Fruit fly (Drosophila melanogaster) whole organism, embryonic: Measurements from ENCODE around the gene Syx1A.

Experiments
- Aef1 ChIP-seq: fragments of 200-800 bp; sonication (Bioruptor generic); IDR thresholded peaks from 3 replicates; pipeline ENCODE4 v1.3.6; 2022; ENCODE audit warnings: missing biosample characterization, missing genetic modification characterization
- Bdp1 ChIP-seq: fragments of 200-800 bp; sonication (Bioruptor generic); optimal IDR thresholded peaks from 3 replicates; lab custom pipeline; 2016; ENCODE audit warnings: missing biosample characterization, missing genetic modification characterization
- CG11696 ChIP-seq: fragments of 200-800 bp; sonication (Bioruptor generic); IDR thresholded peaks from 2 replicates; pipeline ENCODE4 v1.3.6; 2022; ENCODE audit warnings: missing biosample characterization, missing genetic modification characterization
- CG12104 ChIP-seq: fragments of 200-800 bp; sonication (Bioruptor generic); optimal IDR thresholded peaks from 3 replicates; lab custom pipeline; 2016; ENCODE audit warnings: missing biosample characterization, missing genetic modification characterization
- CG13775 ChIP-seq: fragments of 200-800 bp; sonication (Bioruptor generic); optimal IDR thresholded peaks from 3 replicates; lab custom pipeline; 2017; ENCODE audit warnings: missing biosample characterization, mild to moderate bottlenecking, missing genetic modification characterization
- CG14965 ChIP-seq: fragments of 200-800 bp; sonication (Bioruptor generic); optimal IDR thresholded peaks from 2 replicates; lab custom pipeline; 2016; ENCODE audit warnings: missing biosample characterization, missing genetic modification characterization, borderline replicate concordance
- CG15011 ChIP-seq: fragments of 200-800 bp; sonication (Bioruptor generic); optimal IDR thresholded peaks from 3 replicates; lab custom pipeline; 2018; ENCODE audit warnings: missing biosample characterization, mild to moderate bottlenecking, missing genetic modification characterization
- CG1603 ChIP-seq: fragments of 200-800 bp; sonication (Bioruptor generic); optimal IDR thresholded peaks from 2 replicates; lab custom pipeline; 2019; ENCODE audit warnings: missing biosample characterization, mild to moderate bottlenecking, missing genetic modification characterization, moderate library complexity
- CG1647 ChIP-seq: fragments of 200-800 bp; sonication (Bioruptor generic); optimal IDR thresholded peaks from 3 replicates; lab custom pipeline; 2016; ENCODE audit warnings: missing biosample characterization, missing genetic modification characterization
- CG16863 ChIP-seq: fragments of 200-800 bp; sonication (Bioruptor generic); optimal IDR thresholded peaks from 3 replicates; lab custom pipeline; 2016; ENCODE audit warnings: missing biosample characterization, missing genetic modification characterization
- CG17829 ChIP-seq: fragments of 200-800 bp; optimal IDR thresholded peaks from 2 replicates; lab custom pipeline; 2019; ENCODE audit warnings: missing biosample characterization, mild to moderate bottlenecking, missing genetic modification characterization, moderate library complexity
- CG1832 ChIP-seq: fragments of 200-800 bp; sonication (Bioruptor generic); optimal IDR thresholded peaks from 2 replicates; lab custom pipeline; 2017; ENCODE audit warnings: missing biosample characterization, mild to moderate bottlenecking, missing genetic modification characterization, inconsistent platforms
- CG31365 ChIP-seq: fragments of 200-800 bp; sonication (Bioruptor generic); optimal IDR thresholded peaks from 2 replicates; lab custom pipeline; 2018; ENCODE audit warnings: missing biosample characterization, mild to moderate bottlenecking, missing genetic modification characterization
- CG31441 ChIP-seq: fragments of 200-800 bp; sonication (Bioruptor generic); IDR thresholded peaks from 2 replicates; pipeline ENCODE4 v1.3.6; 2022; ENCODE audit warnings: missing biosample characterization, missing genetic modification characterization
- CG43689 ChIP-seq: fragments of 200-800 bp; sonication (Bioruptor generic); IDR thresholded peaks from 2 replicates; pipeline ENCODE4 v1.3.6; 2022; ENCODE audit warnings: missing biosample characterization, missing genetic modification characterization
- CG4730 ChIP-seq: fragments of 200-800 bp; sonication (Bioruptor generic); IDR thresholded peaks from 2 replicates; pipeline ENCODE4 v1.3.6; 2022; ENCODE audit warnings: missing biosample characterization, missing genetic modification characterization
- CG5180 ChIP-seq: fragments of 200-800 bp; sonication (Bioruptor generic); optimal IDR thresholded peaks from 3 replicates; lab custom pipeline; 2017; ENCODE audit warnings: missing biosample characterization, missing genetic modification characterization, mild to moderate bottlenecking, moderate library complexity, missing genetic modification reagents
- CG7839 ChIP-seq: fragments of 200-800 bp; sonication (Bioruptor generic); optimal IDR thresholded peaks from 3 replicates; lab custom pipeline; 2018; ENCODE audit warnings: missing biosample characterization, mild to moderate bottlenecking, missing genetic modification characterization, moderate library complexity
- CG8924 ChIP-seq: fragments of 200-800 bp; optimal IDR thresholded peaks from 3 replicates; lab custom pipeline; 2019; ENCODE audit warnings: missing biosample characterization, mild to moderate bottlenecking, missing genetic modification characterization, moderate library complexity
- CG9797 ChIP-seq: fragments of 200-800 bp; sonication (Bioruptor generic); optimal IDR thresholded peaks from 3 replicates; lab custom pipeline; 2018; ENCODE audit warnings: missing biosample characterization, mild to moderate bottlenecking, missing genetic modification characterization
- Dref ChIP-seq: fragments of 200-800 bp; sonication (Bioruptor generic); IDR thresholded peaks from 2 replicates; pipeline ENCODE4 v1.3.6; 2022; ENCODE audit warnings: missing biosample characterization, missing genetic modification characterization
- Fer2 ChIP-seq: fragments of 200-800 bp; sonication (Bioruptor generic); optimal IDR thresholded peaks from 2 replicates; lab custom pipeline; 2018; ENCODE audit warnings: missing biosample characterization, mild to moderate bottlenecking, missing genetic modification characterization, moderate library complexity
- GATAe ChIP-seq: fragments of 200-800 bp; sonication (Bioruptor generic); conservative IDR thresholded peaks from 2 replicates; pipeline ENCODE4 v1.3.6; 2022; ENCODE audit warnings: missing biosample characterization, missing genetic modification characterization
- HLH3B ChIP-seq: fragments of 200-800 bp; sonication (Bioruptor generic); IDR thresholded peaks from 2 replicates; pipeline ENCODE4 v1.3.6; 2022; ENCODE audit warnings: missing biosample characterization, missing genetic modification characterization
- HLH54F ChIP-seq: fragments of 200-800 bp; sonication (Bioruptor generic); optimal IDR thresholded peaks from 3 replicates; lab custom pipeline; 2016; ENCODE audit warnings: missing biosample characterization, missing genetic modification characterization
- Hand ChIP-seq: fragments of 200-800 bp; sonication (Bioruptor generic); optimal IDR thresholded peaks from 2 replicates; lab custom pipeline; 2017; ENCODE audit warnings: mild to moderate bottlenecking, missing biosample characterization, missing genetic modification reagents, missing genetic modification characterization
- Jarid2 ChIP-seq: fragments of 200-800 bp; sonication (Bioruptor generic); optimal IDR thresholded peaks from 3 replicates; lab custom pipeline; 2017; ENCODE audit warnings: mild to moderate bottlenecking, missing biosample characterization, missing genetic modification reagents, missing genetic modification characterization
- Oaz ChIP-seq: fragments of 200-800 bp; sonication (Bioruptor generic); IDR thresholded peaks from 2 replicates; pipeline ENCODE4 v1.3.6; 2022; ENCODE audit warnings: missing biosample characterization, missing genetic modification characterization
- Rfx ChIP-seq: fragments of 200-800 bp; sonication (Bioruptor generic); IDR thresholded peaks from 2 replicates; pipeline ENCODE4 v1.3.6; 2022; ENCODE audit warnings: missing biosample characterization, missing genetic modification characterization
- Scr ChIP-seq: fragments of 200-800 bp; sonication (Bioruptor generic); IDR thresholded peaks from 2 replicates; pipeline ENCODE4 v1.3.6; 2022; ENCODE audit warnings: missing biosample characterization, missing genetic modification characterization; ENCODE audit not compliant: partially characterized antibody
- YL-1 ChIP-seq: fragments of 200-800 bp; sonication (Bioruptor generic); optimal IDR thresholded peaks from 3 replicates; lab custom pipeline; 2017; ENCODE audit warnings: missing biosample characterization, mild to moderate bottlenecking, missing genetic modification characterization
- abd-A ChIP-seq: fragments of 200-800 bp; sonication (Bioruptor generic); optimal IDR thresholded peaks from 3 replicates; lab custom pipeline; 2019; ENCODE audit warnings: missing biosample characterization, mild to moderate bottlenecking, missing genetic modification characterization, moderate library complexity
- ase ChIP-seq: fragments of 200-800 bp; sonication (Bioruptor generic); IDR thresholded peaks from 3 replicates; pipeline ENCODE4 v1.3.6; 2022; ENCODE audit warnings: missing biosample characterization, missing genetic modification characterization
- az2 ChIP-seq: fragments of 200-800 bp; sonication (Bioruptor generic); optimal IDR thresholded peaks from 3 replicates; lab custom pipeline; 2016; ENCODE audit warnings: missing biosample characterization, missing genetic modification characterization
- dm ChIP-seq: fragments of 200-800 bp; sonication (Bioruptor generic); optimal IDR thresholded peaks from 3 replicates; lab custom pipeline; 2016; ENCODE audit warnings: missing biosample characterization, missing genetic modification characterization
- fd96Cb ChIP-seq: fragments of 200-800 bp; sonication (Bioruptor generic); optimal IDR thresholded peaks from 2 replicates; lab custom pipeline; 2018; ENCODE audit warnings: missing biosample characterization, mild to moderate bottlenecking, missing genetic modification characterization, moderate library complexity
- gce ChIP-seq: fragments of 200-800 bp; sonication (Bioruptor generic); IDR thresholded peaks from 3 replicates; pipeline ENCODE4 v1.3.6; 2022; ENCODE audit warnings: missing biosample characterization, missing genetic modification characterization
- gsb ChIP-seq: fragments of 200-800 bp; sonication (Bioruptor generic); IDR thresholded peaks from 2 replicates; pipeline ENCODE4 v1.3.6; 2022; ENCODE audit warnings: missing biosample characterization, missing genetic modification characterization
- jing ChIP-seq: fragments of 200-800 bp; sonication (Bioruptor generic); optimal IDR thresholded peaks from 2 replicates; lab custom pipeline; 2018; ENCODE audit warnings: missing biosample characterization, mild to moderate bottlenecking, missing genetic modification characterization
- lab ChIP-seq: fragments of 200-800 bp; sonication (Bioruptor generic); optimal IDR thresholded peaks from 3 replicates; lab custom pipeline; 2017; ENCODE audit warnings: missing biosample characterization, missing genetic modification characterization, mild to moderate bottlenecking, moderate library complexity, missing genetic modification reagents
- luna ChIP-seq: fragments of 200-800 bp; sonication (Bioruptor generic); optimal IDR thresholded peaks from 2 replicates; lab custom pipeline; 2016; ENCODE audit warnings: missing biosample characterization, missing genetic modification characterization
- mam ChIP-seq: fragments of 200-800 bp; sonication (Bioruptor generic); optimal IDR thresholded peaks from 3 replicates; lab custom pipeline; 2016; ENCODE audit warnings: missing biosample characterization, missing genetic modification characterization
- nom ChIP-seq: fragments of 200-800 bp; sonication (Bioruptor generic); optimal IDR thresholded peaks from 2 replicates; lab custom pipeline; 2017; ENCODE audit warnings: missing biosample characterization, missing genetic modification characterization, mild to moderate bottlenecking, moderate library complexity, missing genetic modification reagents
- oc ChIP-seq: fragments of 200-800 bp; sonication (Bioruptor generic); optimal IDR thresholded peaks from 2 replicates; lab custom pipeline; 2018; ENCODE audit warnings: missing biosample characterization, mild to moderate bottlenecking, missing genetic modification characterization, moderate library complexity
- repo ChIP-seq: fragments of 200-800 bp; sonication (Bioruptor generic); optimal IDR thresholded peaks from 2 replicates; lab custom pipeline; 2016; ENCODE audit warnings: missing biosample characterization, missing genetic modification characterization
- tgo ChIP-seq: fragments of 200-800 bp; sonication (Bioruptor generic); IDR thresholded peaks from 3 replicates; pipeline ENCODE4 v1.3.6; 2022; ENCODE audit warnings: missing biosample characterization, missing genetic modification characterization
- tin ChIP-seq: fragments of 200-800 bp; sonication (Bioruptor generic); optimal IDR thresholded peaks from 3 replicates; lab custom pipeline; 2016; ENCODE audit warnings: missing biosample characterization, missing genetic modification characterization
- wek ChIP-seq: fragments of 200-800 bp; sonication (Bioruptor generic); optimal IDR thresholded peaks from 3 replicates; lab custom pipeline; 2018; ENCODE audit warnings: missing biosample characterization, mild to moderate bottlenecking, missing genetic modification characterization, moderate library complexity
- zen2 ChIP-seq: fragments of 200-800 bp; sonication (Bioruptor generic); IDR thresholded peaks from 3 replicates; pipeline ENCODE4 v1.3.6; 2022; ENCODE audit warnings: missing biosample characterization, missing genetic modification characterization; ENCODE audit not compliant: partially characterized antibody

The Syx1A gene

dm6 chr3R:24112320-24113069, 6.9 kb upstream of the Syx1A start, which contains the start of gene CG13605 (continued):
- TF ChIP-seq CG1832 (GFP tag; lab: Kevin White, UChicago), result no peak
- peak; percentile 73 for TF ChIP-seq CG17829 (tag; lab: Kevin White, UChicago)
- TF ChIP-seq luna (GFP tag; lab: Kevin White, UChicago), result no peak
- TF ChIP-seq CG15011 (GFP tag; lab: Kevin White, UChicago), result peak; percentile 60
- TF ChIP-seq Hand (GFP tag; lab: Kevin White, UChicago), result peak; percentile 69
- peak; percentile 76 for TF ChIP-seq HLH3B (GFP tag; lab: Robert Waterston, UW)
- peak; percentile 26 for TF ChIP-seq Fer2
- TF ChIP-seq CG5180 (GFP tag; lab: Kevin White, UChicago), result peak; percentile 31
- TF ChIP-seq CG31441 (GFP tag; lab: Robert Waterston, UW), result peak; percentile 85
- peak; percentile 82 for TF ChIP-seq CG7839 (tag; lab: Kevin White, UChicago)
- no peak for TF ChIP-seq zen2 (GFP tag; lab: Robert Waterston, UW)
- TF ChIP-seq Dref (GFP tag; lab: Robert Waterston, UW), result no peak
- TF ChIP-seq dm, result no peak
- TF ChIP-seq ase (GFP tag; lab: Robert Waterston, UW), result peak; percentile 57; the same call in 2 of the 3 replicates
- TF ChIP-seq GATAe (GFP tag; lab: Robert Waterston, UW), result no peak
- peak; percentile 92 for TF ChIP-seq lab
- no peak for TF ChIP-seq CG16863 (GFP tag; lab: Kevin White, UChicago)
- no peak; the same call in 1 of the 2 replicates for TF ChIP-seq CG11696 (GFP tag; lab: Robert Waterston, UW)
- peak; percentile 81 for TF ChIP-seq mam (GFP tag; lab: Kevin White, UChicago)
- TF ChIP-seq abd-A, result peak; percentile 62
- peak; percentile 54; the same call in 1 of the 3 replicates for TF ChIP-seq gce (GFP tag; lab: Robert Waterston, UW)
- TF ChIP-seq YL-1 (GFP tag; lab: Kevin White, UChicago), result peak; percentile 76
- TF ChIP-seq CG13775, result peak; percentile 63
- peak; percentile 40 for TF ChIP-seq CG12104 (GFP tag; lab: Kevin White, UChicago)
- peak; percentile 75 for TF ChIP-seq az2 (GFP tag; lab: Kevin White, UChicago)
- TF ChIP-seq HLH54F (GFP tag; lab: Kevin White, UChicago), result peak; percentile 53
- TF ChIP-seq Rfx (GFP tag; lab: Robert Waterston, UW), result peak; percentile 85
- TF ChIP-seq nom, result peak; percentile 90
- peak; percentile 97 for TF ChIP-seq Bdp1 (GFP tag; lab: Kevin White, UChicago)
- TF ChIP-seq CG4730 (GFP tag; lab: Robert Waterston, UW), result peak; percentile 48; the same call in 1 of the 2 replicates
- peak; percentile 47 for TF ChIP-seq tin (GFP tag; lab: Kevin White, UChicago)
- TF ChIP-seq CG43689 (GFP tag; lab: Robert Waterston, UW), result 0 out of 2 replicates have a peak, but pooled peaks have one; percentile 16
- TF ChIP-seq oc (tag; lab: Kevin White, UChicago), result peak; percentile 63
- TF ChIP-seq CG1603 (tag; lab: Kevin White, UChicago), result peak; percentile 36
- TF ChIP-seq wek (GFP tag; lab: Kevin White, UChicago), result peak; percentile 35
- no peak for TF ChIP-seq CG31365
- no peak for TF ChIP-seq Scr (GFP tag; lab: Robert Waterston, UW)
- peak; percentile 68 for TF ChIP-seq tgo (GFP tag; lab: Robert Waterston, UW)
- peak; percentile 90 for TF ChIP-seq CG9797 (GFP tag; lab: Kevin White, UChicago)
- peak; percentile 53 for TF ChIP-seq Jarid2
- TF ChIP-seq CG8924, result peak; percentile 85
- no peak for TF ChIP-seq CG14965 (GFP tag; lab: Kevin White, UChicago)
- peak; percentile 16 for TF ChIP-seq CG1647 (GFP tag; lab: Kevin White, UChicago)
- peak; percentile 53 for TF ChIP-seq gsb
- peak; percentile 36 for TF ChIP-seq repo (GFP tag; lab: Kevin White, UChicago)
- peak; percentile 70 for TF ChIP-seq fd96Cb (tag; lab: Kevin White, UChicago)
- TF ChIP-seq jing (GFP tag; lab: Kevin White, UChicago), result peak; percentile 6
- peak; percentile 63; the same call in 2 of the 3 replicates for TF ChIP-seq Aef1
- TF ChIP-seq Oaz (GFP tag; lab: Robert Waterston, UW), result no peak
